Fruit fly (Drosophila melanogaster): Measurements from ENCODE around the gene CG12448.

DNA sequence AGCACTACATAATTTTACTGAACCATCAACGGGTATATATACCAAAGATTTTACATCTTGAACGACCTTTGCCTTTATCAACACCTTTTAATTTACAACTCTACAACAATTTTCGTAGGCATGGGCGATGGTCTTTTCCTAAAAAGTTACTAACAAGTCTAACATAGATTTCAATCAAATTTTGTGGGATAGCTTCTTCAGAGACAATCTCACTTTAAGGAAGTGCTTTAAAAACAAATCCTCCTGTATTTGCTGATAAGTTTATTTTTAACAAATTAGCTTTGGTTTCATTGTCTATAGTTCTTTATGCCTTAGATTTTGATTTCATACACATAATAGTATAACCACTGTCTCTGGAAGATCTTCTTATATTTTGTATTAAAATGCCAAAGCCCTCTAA, 16.3 kb downstream of the CG12448 start, which contains the start of gene CG18063:
- no peak for TF ChIP-seq CTCF (optimal IDR thresholded peaks at IDR 0.05)
- no peak for TF ChIP-seq CG8478 (optimal IDR thresholded peaks at IDR 0.05)
